Fruit fly (Drosophila melanogaster) whole organism, embryonic: Measurements from ENCODE around the gene Ube3a.
A peak's percentile ranks its signal among the peaks of the same experiment; 100 is the strongest.

Source experiments
- Ada2b ChIP-seq: fragments of 200-800 bp; sonication (Bioruptor generic); IDR thresholded peaks from 2 replicates; pipeline ENCODE4 v1.3.6; 2022; ENCODE audit warnings: missing biosample characterization, missing genetic modification characterization
- Adf1 ChIP-seq: fragments of 200-800 bp; sonication (Bioruptor generic); IDR thresholded peaks from 2 replicates; pipeline ENCODE4 v1.3.6; 2022; ENCODE audit warnings: missing biosample characterization, missing genetic modification characterization
- Aef1 ChIP-seq: fragments of 200-800 bp; sonication (Bioruptor generic); IDR thresholded peaks from 3 replicates; pipeline ENCODE4 v1.3.6; 2022; ENCODE audit warnings: missing biosample characterization, missing genetic modification characterization
- BEAF-32 ChIP-seq: fragments of 200-800 bp; sonication (Bioruptor generic); optimal IDR thresholded peaks from 3 replicates; lab custom pipeline; 2017; ENCODE audit warnings: missing biosample characterization, missing genetic modification characterization, mild to moderate bottlenecking, moderate library complexity, missing genetic modification reagents
- Bteb2 ChIP-seq: fragments of 200-800 bp; sonication (Bioruptor generic); optimal IDR thresholded peaks from 2 replicates; lab custom pipeline; 2016; ENCODE audit warnings: missing biosample characterization, missing genetic modification characterization
- CG12236 ChIP-seq: fragments of 200-800 bp; sonication (Bioruptor generic); optimal IDR thresholded peaks from 2 replicates; lab custom pipeline; 2016; ENCODE audit warnings: missing biosample characterization, missing genetic modification characterization
- CG1233 ChIP-seq: fragments of 200-800 bp; sonication (Bioruptor generic); optimal IDR thresholded peaks from 4 replicates; lab custom pipeline; 2018; ENCODE audit warnings: missing biosample characterization, mild to moderate bottlenecking, missing genetic modification characterization
- CG13287 ChIP-seq: fragments of 200-800 bp; sonication (Bioruptor generic); IDR thresholded peaks from 2 replicates; pipeline ENCODE4 v1.3.6; 2022; ENCODE audit warnings: missing biosample characterization, missing genetic modification characterization; ENCODE audit not compliant: partially characterized antibody
- CG1603 ChIP-seq: fragments of 200-800 bp; sonication (Bioruptor generic); optimal IDR thresholded peaks from 2 replicates; lab custom pipeline; 2019; ENCODE audit warnings: missing biosample characterization, mild to moderate bottlenecking, missing genetic modification characterization, moderate library complexity
- CG17328 ChIP-seq: fragments of 200-800 bp; sonication (Bioruptor generic); IDR thresholded peaks from 2 replicates; pipeline ENCODE4 v1.3.6; 2022; ENCODE audit warnings: missing biosample characterization, missing genetic modification characterization
- CG17568 ChIP-seq: fragments of 200-800 bp; sonication (Bioruptor generic); optimal IDR thresholded peaks from 2 replicates; lab custom pipeline; 2018; ENCODE audit warnings: missing biosample characterization, mild to moderate bottlenecking, missing genetic modification characterization, moderate library complexity
- CG18476 ChIP-seq: fragments of 200-800 bp; sonication (Bioruptor generic); optimal IDR thresholded peaks from 2 replicates; lab custom pipeline; 2016; ENCODE audit warnings: missing biosample characterization, mild to moderate bottlenecking, missing genetic modification characterization
- CG2889 ChIP-seq: fragments of 200-800 bp; sonication (Bioruptor generic); IDR thresholded peaks from 3 replicates; pipeline ENCODE4 v1.3.6; 2022; ENCODE audit warnings: missing biosample characterization, missing genetic modification characterization
- CG32767 ChIP-seq: fragments of 200-800 bp; sonication (Bioruptor generic); IDR thresholded peaks from 2 replicates; pipeline ENCODE4 v1.3.6; 2022; ENCODE audit warnings: missing biosample characterization, missing genetic modification characterization
- CG4282 ChIP-seq: fragments of 200-800 bp; sonication (Bioruptor generic); optimal IDR thresholded peaks from 2 replicates; lab custom pipeline; 2016; ENCODE audit warnings: missing biosample characterization, missing genetic modification characterization
- CG4424 ChIP-seq: fragments of 200-800 bp; sonication (Bioruptor generic); optimal IDR thresholded peaks from 3 replicates; lab custom pipeline; 2016; ENCODE audit warnings: missing biosample characterization, missing genetic modification characterization
- CG6791 ChIP-seq: fragments of 200-800 bp; sonication (Bioruptor generic); IDR thresholded peaks from 3 replicates; pipeline ENCODE4 v1.3.6; 2022; ENCODE audit warnings: missing biosample characterization, missing genetic modification characterization; ENCODE audit not compliant: partially characterized antibody
- CG6813 ChIP-seq: fragments of 200-800 bp; sonication (Bioruptor generic); optimal IDR thresholded peaks from 2 replicates; lab custom pipeline; 2017; ENCODE audit warnings: missing biosample characterization, missing genetic modification characterization, mild to moderate bottlenecking, moderate library complexity, missing genetic modification reagents
- Camta ChIP-seq: fragments of 200-800 bp; sonication (Bioruptor generic); optimal IDR thresholded peaks from 2 replicates; lab custom pipeline; 2016; ENCODE audit warnings: missing biosample characterization, missing genetic modification characterization
- Dek ChIP-seq: fragments of 200-800 bp; sonication (Bioruptor generic); optimal IDR thresholded peaks from 3 replicates; lab custom pipeline; 2019; ENCODE audit warnings: missing biosample characterization, mild to moderate bottlenecking, missing genetic modification characterization, moderate library complexity
- Fer3 ChIP-seq: fragments of 200-800 bp; sonication (Bioruptor generic); optimal IDR thresholded peaks from 2 replicates; lab custom pipeline; 2018; ENCODE audit warnings: missing biosample characterization, mild to moderate bottlenecking, missing genetic modification characterization, moderate library complexity
- Hr78 ChIP-seq, 2 experiments: fragments of 200-800 bp in 1 of 2; fragments of >200 bp in 1 of 2; sonication (Bioruptor generic) in 1 of 2; optimal IDR thresholded peaks; 2 replicates each; lab custom pipeline; 2017 to 2019; ENCODE audit warnings: missing biosample characterization in 2 of 2, missing genetic modification characterization in 2 of 2, mild to moderate bottlenecking in 1 of 2, moderate library complexity in 1 of 2
- Lpt ChIP-seq: fragments of >200 bp; optimal IDR thresholded peaks from 2 replicates; lab custom pipeline; 2018; ENCODE audit warnings: missing biosample characterization, missing genetic modification characterization
- NK7.1 ChIP-seq: fragments of 200-800 bp; sonication (Bioruptor generic); optimal IDR thresholded peaks from 3 replicates; lab custom pipeline; 2016; ENCODE audit warnings: missing biosample characterization, missing genetic modification characterization
- Nf-YC ChIP-seq: fragments of 200-800 bp; optimal IDR thresholded peaks from 3 replicates; lab custom pipeline; 2019; ENCODE audit warnings: missing biosample characterization, mild to moderate bottlenecking, missing genetic modification characterization, moderate library complexity
- Rfx ChIP-seq: fragments of 200-800 bp; sonication (Bioruptor generic); IDR thresholded peaks from 2 replicates; pipeline ENCODE4 v1.3.6; 2022; ENCODE audit warnings: missing biosample characterization, missing genetic modification characterization
- TFAM ChIP-seq: fragments of 200-800 bp; sonication (Bioruptor generic); optimal IDR thresholded peaks from 2 replicates; lab custom pipeline; 2017; ENCODE audit warnings: missing biosample characterization, missing genetic modification characterization, inconsistent platforms
- ab ChIP-seq: fragments of 200-800 bp; sonication (Bioruptor generic); optimal IDR thresholded peaks from 2 replicates; lab custom pipeline; 2016; ENCODE audit warnings: missing biosample characterization, missing genetic modification characterization
- crol ChIP-seq: fragments of 200-800 bp; sonication (Bioruptor generic); IDR thresholded peaks from 2 replicates; pipeline ENCODE4 v1.3.6; 2022; ENCODE audit warnings: missing biosample characterization, missing genetic modification characterization
- dm ChIP-seq: fragments of 200-800 bp; sonication (Bioruptor generic); optimal IDR thresholded peaks from 3 replicates; lab custom pipeline; 2016; ENCODE audit warnings: missing biosample characterization, missing genetic modification characterization
- ewg ChIP-seq: fragments of 200-800 bp; sonication (Bioruptor generic); optimal IDR thresholded peaks from 3 replicates; lab custom pipeline; 2017; ENCODE audit warnings: mild to moderate bottlenecking, missing biosample characterization, missing genetic modification reagents, missing genetic modification characterization
- exex ChIP-seq: fragments of 200-800 bp; sonication (Bioruptor generic); optimal IDR thresholded peaks from 4 replicates; lab custom pipeline; 2018; ENCODE audit warnings: missing biosample characterization, mild to moderate bottlenecking, missing genetic modification characterization, moderate library complexity
- fd64A ChIP-seq: fragments of 200-800 bp; sonication (Bioruptor generic); optimal IDR thresholded peaks from 3 replicates; lab custom pipeline; 2018; ENCODE audit warnings: missing biosample characterization, mild to moderate bottlenecking, missing genetic modification characterization
- gsb ChIP-seq: fragments of 200-800 bp; sonication (Bioruptor generic); IDR thresholded peaks from 2 replicates; pipeline ENCODE4 v1.3.6; 2022; ENCODE audit warnings: missing biosample characterization, missing genetic modification characterization
- h ChIP-seq: fragments of >200 bp; optimal IDR thresholded peaks from 2 replicates; lab custom pipeline; 2017
- ind ChIP-seq: fragments of 200-800 bp; sonication (Bioruptor generic); optimal IDR thresholded peaks from 3 replicates; lab custom pipeline; 2016; ENCODE audit warnings: missing biosample characterization, missing genetic modification characterization
- kah ChIP-seq: fragments of 200-800 bp; sonication (Bioruptor generic); optimal IDR thresholded peaks from 2 replicates; lab custom pipeline; 2018; ENCODE audit warnings: missing biosample characterization, mild to moderate bottlenecking, missing genetic modification characterization
- nom ChIP-seq: fragments of 200-800 bp; sonication (Bioruptor generic); optimal IDR thresholded peaks from 2 replicates; lab custom pipeline; 2017; ENCODE audit warnings: missing biosample characterization, missing genetic modification characterization, mild to moderate bottlenecking, moderate library complexity, missing genetic modification reagents
- oc ChIP-seq: fragments of 200-800 bp; sonication (Bioruptor generic); optimal IDR thresholded peaks from 2 replicates; lab custom pipeline; 2018; ENCODE audit warnings: missing biosample characterization, mild to moderate bottlenecking, missing genetic modification characterization, moderate library complexity
- org-1 ChIP-seq: fragments of 200-800 bp; sonication (Bioruptor generic); optimal IDR thresholded peaks from 2 replicates; lab custom pipeline; 2017; ENCODE audit warnings: missing biosample characterization, missing genetic modification characterization
- pan ChIP-seq, 4 experiments: fragments of >200 bp in 3 of 4; fragments of 200-800 bp in 1 of 4; sonication (Bioruptor generic) in 1 of 4; optimal IDR thresholded peaks in 3 of 4; IDR thresholded peaks in 1 of 4; 2 replicates each; pipeline versions ENCODE4 v1.3.6 to Lab custom; 2017 to 2022; ENCODE audit warnings: missing biosample characterization in 2 of 4, missing genetic modification characterization in 2 of 4, mixed read lengths in 1 of 4
- phol ChIP-seq: fragments of 200-800 bp; sonication (Bioruptor generic); optimal IDR thresholded peaks from 3 replicates; lab custom pipeline; 2018; ENCODE audit warnings: missing biosample characterization, mild to moderate bottlenecking, missing genetic modification characterization, moderate library complexity
- pzg ChIP-seq: fragments of 200-800 bp; sonication (Bioruptor generic); optimal IDR thresholded peaks from 3 replicates; lab custom pipeline; 2018; ENCODE audit warnings: missing biosample characterization, mild to moderate bottlenecking, missing genetic modification characterization, moderate library complexity
- ranshi ChIP-seq: fragments of 200-800 bp; sonication (Bioruptor generic); IDR thresholded peaks from 2 replicates; pipeline ENCODE4 v1.3.6; 2022; ENCODE audit warnings: missing biosample characterization, missing genetic modification characterization
- rib ChIP-seq: fragments of 200-800 bp; sonication (Bioruptor generic); IDR thresholded peaks from 2 replicates; pipeline ENCODE4 v1.3.6; 2022; ENCODE audit warnings: missing biosample characterization, missing genetic modification characterization
- stc ChIP-seq: fragments of 200-800 bp; sonication (Bioruptor generic); IDR thresholded peaks from 2 replicates; pipeline ENCODE4 v1.3.6; 2022; ENCODE audit warnings: missing biosample characterization, missing genetic modification characterization
- unc-4 ChIP-seq: fragments of 200-800 bp; sonication (Bioruptor generic); IDR thresholded peaks from 2 replicates; pipeline ENCODE4 v1.3.6; 2022; ENCODE audit warnings: missing biosample characterization, missing genetic modification characterization; ENCODE audit not compliant: partially characterized antibody
- wek ChIP-seq: fragments of 200-800 bp; sonication (Bioruptor generic); optimal IDR thresholded peaks from 3 replicates; lab custom pipeline; 2018; ENCODE audit warnings: missing biosample characterization, mild to moderate bottlenecking, missing genetic modification characterization, moderate library complexity
- zf30C ChIP-seq: fragments of 200-800 bp; sonication (Bioruptor generic); optimal IDR thresholded peaks from 3 replicates; lab custom pipeline; 2018; ENCODE audit warnings: missing biosample characterization, mild to moderate bottlenecking, missing genetic modification characterization

Gene Ube3a

DNA sequence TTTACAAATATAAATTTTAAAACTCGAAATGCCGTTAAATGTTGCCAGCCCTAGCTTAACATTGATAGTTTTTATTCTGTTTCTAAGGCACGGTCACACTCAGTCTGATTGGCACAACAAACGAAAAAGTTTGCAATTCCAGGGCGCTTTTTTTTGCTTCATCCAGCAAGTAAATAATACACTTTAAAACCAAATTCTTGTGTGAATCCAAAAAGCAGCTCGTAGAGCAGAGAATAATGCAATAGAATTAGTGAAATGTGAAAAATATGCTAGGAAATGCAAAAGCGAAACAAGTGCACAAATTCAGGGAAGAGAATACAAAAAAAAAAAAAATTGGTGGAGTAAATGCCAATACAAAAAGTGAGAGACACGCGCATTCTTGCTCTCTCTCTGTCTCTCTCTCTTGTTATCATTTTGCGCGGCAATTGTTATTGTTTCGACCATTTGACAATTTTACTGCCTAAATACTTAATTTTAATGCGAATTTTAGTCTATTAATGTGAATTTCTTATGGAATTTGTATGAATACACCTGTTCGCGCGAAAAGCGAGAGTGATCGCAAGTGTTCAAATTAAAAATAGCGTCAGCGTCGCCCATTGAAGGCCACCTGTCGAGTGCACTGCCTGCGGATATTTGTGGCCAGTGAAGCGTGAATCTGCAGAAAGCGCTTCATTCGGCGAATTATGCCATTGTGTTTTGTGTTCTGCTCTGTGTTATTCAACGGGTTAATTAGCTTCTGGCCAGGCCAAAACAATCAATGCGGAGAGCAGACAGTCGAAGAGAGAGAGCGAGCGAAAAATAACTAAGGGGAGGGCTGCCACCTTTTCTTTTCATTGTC is 4.2 kb upstream of the Ube3a start, which contains the start of gene CG42671 (continued):
- TF ChIP-seq fd64A = no peak
- TF ChIP-seq ranshi (GFP tag; lab: Robert Waterston, UW) = no peak
- no peak for TF ChIP-seq NK7.1 (GFP tag; lab: Kevin White, UChicago)
- peak; percentile 69 for TF ChIP-seq nom (GFP tag; lab: Kevin White, UChicago)
- no peak for TF ChIP-seq Hr78 (GFP tag; optimal IDR thresholded peaks at IDR 0.05; lab: Kevin White, UChicago)
- TF ChIP-seq CG1603 (tag; lab: Kevin White, UChicago) = peak; percentile 17
- TF ChIP-seq TFAM (GFP tag; lab: Kevin White, UChicago) = no peak
- TF ChIP-seq ewg (GFP tag; lab: Kevin White, UChicago) = peak; percentile 19
- peak; percentile 96 for TF ChIP-seq kah (GFP tag; lab: Kevin White, UChicago)
- no peak for TF ChIP-seq CG6791 (GFP tag; lab: Robert Waterston, UW)
- TF ChIP-seq exex (tag; lab: Kevin White, UChicago) = no peak
- TF ChIP-seq Dek (tag; lab: Kevin White, UChicago) = peak; percentile 14
- TF ChIP-seq phol (tag; lab: Kevin White, UChicago) = no peak
- TF ChIP-seq CG12236 (GFP tag; lab: Kevin White, UChicago) = no peak
- no peak for TF ChIP-seq oc (tag; lab: Kevin White, UChicago)
- TF ChIP-seq CG32767 = no peak
- TF ChIP-seq Camta (GFP tag; lab: Kevin White, UChicago) = no peak
- no peak for TF ChIP-seq org-1 (GFP tag; lab: Kevin White, UChicago)
- TF ChIP-seq ab (GFP tag; lab: Kevin White, UChicago) = no peak
- no peak for TF ChIP-seq CG17328 (GFP tag; lab: Robert Waterston, UW)
- no peak for TF ChIP-seq Fer3
- peak; percentile 16 for TF ChIP-seq BEAF-32 (GFP tag; lab: Kevin White, UChicago)
- no peak for TF ChIP-seq gsb
- TF ChIP-seq Ada2b (GFP tag; lab: Robert Waterston, UW) = no peak
- TF ChIP-seq CG6813 (GFP tag; lab: Kevin White, UChicago) = no peak
- 0 out of 2 replicates have a peak, but pooled peaks have one; percentile 19 for TF ChIP-seq Rfx
- peak; percentile 71 for TF ChIP-seq rib (GFP tag; lab: Robert Waterston, UW)
- TF ChIP-seq Adf1 (GFP tag; lab: Robert Waterston, UW) = no peak
- TF ChIP-seq pan (optimal IDR thresholded peaks at IDR 0.05; lab: Kevin White, UChicago) = no peak
- TF ChIP-seq pan (GFP tag; optimal IDR thresholded peaks at IDR 0.05 in 1 of 2, IDR thresholded peaks at IDR 0.05 in 1 of 2) = no peak
- 0 out of 2 replicates have a peak, but pooled peaks have one; percentile 17 for TF ChIP-seq unc-4 (GFP tag; lab: Robert Waterston, UW)
- no peak for TF ChIP-seq CG4282 (GFP tag; lab: Kevin White, UChicago)
- TF ChIP-seq CG13287 (GFP tag; lab: Robert Waterston, UW) = no peak; the same call in 1 of the 2 replicates
- no peak for TF ChIP-seq stc (GFP tag; lab: Robert Waterston, UW)
- TF ChIP-seq h (lab: Kevin White, UChicago) = no peak
- no peak for TF ChIP-seq CG1233 (GFP tag; lab: Kevin White, UChicago)
- TF ChIP-seq CG17568 (GFP tag; lab: Kevin White, UChicago) = no peak
- TF ChIP-seq CG18476 (GFP tag; lab: Kevin White, UChicago) = no peak
- TF ChIP-seq Nf-YC = peak; percentile 46
- no peak for TF ChIP-seq zf30C (GFP tag; lab: Kevin White, UChicago)
- TF ChIP-seq Lpt (GFP tag; lab: Kevin White, UChicago) = no peak
- no peak for TF ChIP-seq dm
- no peak for TF ChIP-seq Aef1 (GFP tag; lab: Robert Waterston, UW)
- no peak for TF ChIP-seq crol (GFP tag; lab: Robert Waterston, UW)
- no peak for TF ChIP-seq ind (GFP tag; lab: Kevin White, UChicago)
- peak; percentile 39 for TF ChIP-seq pzg
- TF ChIP-seq CG4424 (GFP tag; lab: Kevin White, UChicago) = no peak
- TF ChIP-seq CG2889 = no peak
- TF ChIP-seq Bteb2 = no peak
- no peak for TF ChIP-seq wek (GFP tag; lab: Kevin White, UChicago)
